Fruit fly (Drosophila melanogaster) S2 (cell line): Measurements from ENCODE around the gene ihog.

Experiments
- CG8478 ChIP-seq: fragments of >200 bp; optimal IDR thresholded peaks from 2 replicates; lab custom pipeline; 2018
- CTCF ChIP-seq, 2 experiments: fragments of >200 bp; optimal IDR thresholded peaks; 2 replicates each; lab custom pipeline; 2018

ihog gene

DNA sequence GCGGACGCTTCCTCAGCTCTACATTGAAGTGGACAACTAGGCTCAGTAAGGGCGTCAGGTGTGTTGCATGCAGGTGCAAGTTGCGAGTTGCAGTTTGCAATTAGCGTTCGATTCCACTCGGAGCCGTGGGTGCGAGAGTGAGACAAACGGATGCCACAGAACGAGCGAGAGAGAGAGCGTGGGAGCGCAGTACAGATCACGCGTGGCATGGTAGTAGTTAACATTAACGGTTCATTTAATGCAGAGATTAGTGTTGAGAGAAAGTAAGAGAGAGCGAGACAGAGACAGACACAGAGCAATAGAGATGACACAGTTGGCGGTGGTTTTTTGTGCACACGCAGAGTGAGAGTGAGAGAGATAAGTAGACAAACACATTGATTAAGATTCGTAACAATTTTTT lies 8.9 kb downstream of the ihog start:
- TF ChIP-seq CTCF (optimal IDR thresholded peaks at IDR 0.05; lab: Kevin White, UChicago), result peak in 1 of 2 experiments; percentile 35
- no peak for TF ChIP-seq CG8478 (lab: Kevin White, UChicago)

DNA sequence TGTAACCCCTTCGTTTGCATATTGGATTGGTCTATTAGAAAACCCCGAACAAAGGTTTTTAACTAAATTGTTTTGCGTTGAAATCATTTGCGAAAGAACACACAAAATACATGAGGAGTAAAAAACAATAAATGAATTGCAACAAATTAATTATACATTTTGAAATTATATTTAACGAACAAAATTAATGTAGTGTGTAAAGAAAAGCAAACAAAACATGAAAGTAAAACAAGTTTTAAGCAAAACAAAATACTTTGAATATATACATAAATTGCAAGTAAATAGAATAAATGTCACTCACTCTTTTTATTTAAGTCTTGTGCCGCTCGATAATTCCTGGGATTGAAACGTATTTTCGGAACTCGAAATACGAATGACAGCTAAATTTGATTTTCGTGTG lies 16.8 kb downstream of the ihog start, which contains the start of gene CG43232:
CG43232 (plus strand) TSS at position 301 of the 400 bp plus-strand sequence.
- TF ChIP-seq CTCF (optimal IDR thresholded peaks at IDR 0.05; lab: Kevin White, UChicago) (no peak), CG8478 (lab: Kevin White, UChicago) (no peak)

DNA sequence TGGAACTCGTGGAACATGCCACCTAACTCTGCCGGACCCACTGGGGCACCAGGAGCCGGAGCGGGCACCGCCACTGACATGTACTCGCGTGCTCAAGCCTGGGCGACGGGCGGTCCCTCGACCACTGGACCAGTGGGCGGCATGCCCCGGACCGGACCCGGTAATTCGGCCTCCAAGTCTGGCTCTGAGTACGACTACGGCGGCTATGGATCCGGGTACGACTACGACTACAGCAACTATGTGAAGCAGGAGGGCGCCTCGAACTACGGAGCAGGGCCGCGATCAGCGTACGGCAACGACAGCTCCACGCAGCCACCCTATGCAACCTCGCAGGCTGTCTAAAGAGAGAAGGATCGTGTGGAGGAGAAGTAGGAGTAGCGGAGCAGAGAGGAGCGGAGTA lies 23.5 kb downstream of the ihog start:
- TF ChIP-seq CTCF (optimal IDR thresholded peaks at IDR 0.05; lab: Kevin White, UChicago) (no peak), CG8478 (lab: Kevin White, UChicago) (no peak)

DNA sequence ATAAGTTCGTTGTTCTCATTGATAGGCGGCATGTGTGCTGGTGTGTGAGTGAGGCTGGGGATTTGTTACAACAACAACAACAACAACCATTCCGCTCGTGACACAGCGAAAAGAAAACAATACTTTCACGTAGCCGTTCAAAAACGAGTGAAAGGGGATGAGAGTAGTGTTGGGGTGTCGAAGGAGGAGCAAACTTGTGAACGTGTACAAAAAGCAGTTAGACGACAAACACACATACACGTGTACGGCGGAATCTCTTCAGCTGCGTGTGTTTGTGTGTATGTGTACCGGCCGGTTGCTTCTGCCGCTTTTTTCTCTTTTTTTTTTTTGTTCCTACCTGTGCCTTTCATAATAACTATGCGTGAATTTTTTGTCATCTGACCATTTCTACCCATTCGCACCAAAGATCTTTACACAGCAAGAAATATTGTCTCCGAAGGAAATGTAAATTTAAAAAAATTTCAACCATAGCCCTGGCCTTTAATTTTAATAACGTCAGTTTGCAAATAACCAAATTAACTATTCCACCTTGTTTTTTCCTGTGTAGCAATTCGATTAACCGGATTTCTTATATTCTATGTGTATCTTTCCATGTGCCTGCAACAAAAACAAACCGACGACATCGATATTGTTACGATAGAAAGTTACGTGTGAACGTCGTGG lies 26.4 kb downstream of the ihog start:
- TF ChIP-seq CTCF (optimal IDR thresholded peaks at IDR 0.05; lab: Kevin White, UChicago) (no peak), CG8478 (lab: Kevin White, UChicago) (no peak)

DNA sequence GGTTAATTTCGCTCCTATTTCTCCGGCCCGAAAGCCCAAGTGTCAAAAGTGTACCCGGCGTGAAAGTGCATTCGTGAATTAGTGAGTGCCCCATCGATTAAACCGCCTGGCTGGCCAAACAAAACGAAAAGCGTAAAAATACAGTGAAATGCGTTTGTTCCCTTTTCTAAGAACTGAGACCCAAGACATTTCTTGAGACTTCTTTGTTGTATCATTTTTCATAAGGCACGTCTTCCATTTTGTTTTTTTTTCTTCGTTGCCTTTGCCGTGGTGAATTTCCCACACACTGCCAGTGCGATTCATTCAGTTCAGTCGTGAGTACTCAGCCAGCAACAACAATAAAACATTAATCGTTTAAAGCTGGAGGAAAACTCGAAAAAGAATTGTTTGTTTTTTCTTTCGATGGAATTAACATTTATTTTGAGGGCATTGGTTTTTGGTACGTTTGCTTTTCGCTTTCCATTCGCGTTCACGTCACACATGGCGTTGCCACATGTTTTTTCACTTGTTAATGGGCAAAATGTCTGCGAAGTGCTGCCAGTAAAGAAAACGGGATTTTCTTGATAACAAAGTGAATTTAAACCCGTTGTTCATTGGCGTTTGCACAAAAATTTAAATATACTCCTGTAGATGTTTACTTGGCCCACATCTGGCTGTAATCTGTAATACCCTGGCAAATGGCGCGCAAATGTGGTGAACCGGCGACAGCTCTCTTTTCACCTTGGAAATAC lies 27.1 kb downstream of the ihog start:
- TF ChIP-seq CTCF (optimal IDR thresholded peaks at IDR 0.05; lab: Kevin White, UChicago) (no peak), CG8478 (lab: Kevin White, UChicago) (no peak)

DNA sequence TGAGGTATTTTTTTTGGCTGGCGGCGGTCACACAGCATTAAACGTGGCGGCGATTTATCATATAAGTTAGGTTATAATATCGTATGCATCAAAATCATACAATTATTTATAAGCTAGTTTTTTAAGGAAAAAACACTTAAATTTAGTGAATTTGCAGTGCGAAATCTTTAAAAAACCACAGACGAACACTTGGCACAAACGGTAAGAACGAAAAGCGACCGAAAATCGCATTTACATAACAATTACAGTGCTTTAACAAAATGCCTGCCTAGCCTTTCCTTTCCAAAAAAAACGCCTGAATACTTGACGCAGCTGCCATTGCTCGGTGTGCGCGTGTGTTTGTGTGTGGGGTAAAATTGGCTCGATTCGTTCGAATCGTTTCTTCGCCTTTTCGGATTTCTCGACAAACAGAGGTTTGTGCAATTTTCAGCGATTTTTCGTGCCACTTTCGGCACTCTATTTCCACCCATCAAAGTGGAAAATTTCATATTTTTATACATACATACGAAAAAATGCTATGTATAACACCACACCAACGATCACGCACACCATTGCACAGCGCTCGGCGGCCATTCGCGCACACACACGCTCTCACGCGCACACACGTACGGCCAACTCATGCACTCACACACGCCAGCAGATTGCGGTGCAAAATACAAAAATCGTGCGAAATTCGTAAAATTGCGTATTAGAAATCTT lies 27.8 kb downstream of the ihog start, which contains the start of gene Hrb27C:
Hrb27C (plus strand) TSS at position 44 of the 699 bp plus-strand sequence.
- peak; percentile 2 to 24 for TF ChIP-seq CTCF (optimal IDR thresholded peaks at IDR 0.05; lab: Kevin White, UChicago)
- no peak for TF ChIP-seq CG8478 (lab: Kevin White, UChicago)

DNA sequence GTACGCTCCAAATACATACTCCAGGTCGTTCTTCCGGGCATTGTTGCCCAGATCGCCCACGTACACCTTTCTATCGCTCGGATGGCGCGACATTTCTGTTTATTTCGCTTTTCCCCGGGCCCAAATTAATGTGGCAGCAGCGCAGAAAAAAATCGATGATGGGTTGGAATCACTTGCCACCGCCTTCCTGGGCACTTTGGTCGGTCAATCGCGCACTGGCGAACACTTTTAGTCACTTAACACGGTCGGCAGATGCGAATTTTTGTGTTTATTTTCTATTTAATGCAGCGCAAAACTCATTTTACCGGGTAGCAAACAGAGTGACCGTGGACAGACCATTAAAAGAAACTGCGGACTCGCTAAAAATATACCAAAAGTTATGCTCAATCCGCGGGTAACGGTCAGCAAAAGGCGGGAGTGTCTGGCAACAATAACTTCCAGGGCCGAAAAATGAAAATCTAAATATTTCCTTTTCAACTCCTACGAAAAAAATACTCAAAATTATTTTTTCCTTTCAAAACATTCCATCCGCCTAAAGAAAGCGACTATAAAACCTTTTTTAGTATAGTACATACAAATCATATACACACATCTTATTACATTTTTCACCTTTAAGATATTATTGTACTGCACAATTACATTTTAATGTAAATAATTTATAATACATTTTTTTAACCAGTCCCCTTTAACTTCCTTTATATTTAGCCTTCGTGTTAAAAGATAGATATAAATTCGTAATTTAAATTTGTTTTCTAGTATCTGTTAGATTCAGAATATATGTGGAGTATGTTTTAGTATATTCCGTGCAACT lies 28.6 kb downstream of the ihog start, which contains the start of gene x16:
x16 (minus strand) TSS at position 361 of the 811 bp plus-strand sequence.
- peak in 1 of 2 experiments; percentile 5 for TF ChIP-seq CTCF (optimal IDR thresholded peaks at IDR 0.05; lab: Kevin White, UChicago)
- no peak for TF ChIP-seq CG8478 (lab: Kevin White, UChicago)

DNA sequence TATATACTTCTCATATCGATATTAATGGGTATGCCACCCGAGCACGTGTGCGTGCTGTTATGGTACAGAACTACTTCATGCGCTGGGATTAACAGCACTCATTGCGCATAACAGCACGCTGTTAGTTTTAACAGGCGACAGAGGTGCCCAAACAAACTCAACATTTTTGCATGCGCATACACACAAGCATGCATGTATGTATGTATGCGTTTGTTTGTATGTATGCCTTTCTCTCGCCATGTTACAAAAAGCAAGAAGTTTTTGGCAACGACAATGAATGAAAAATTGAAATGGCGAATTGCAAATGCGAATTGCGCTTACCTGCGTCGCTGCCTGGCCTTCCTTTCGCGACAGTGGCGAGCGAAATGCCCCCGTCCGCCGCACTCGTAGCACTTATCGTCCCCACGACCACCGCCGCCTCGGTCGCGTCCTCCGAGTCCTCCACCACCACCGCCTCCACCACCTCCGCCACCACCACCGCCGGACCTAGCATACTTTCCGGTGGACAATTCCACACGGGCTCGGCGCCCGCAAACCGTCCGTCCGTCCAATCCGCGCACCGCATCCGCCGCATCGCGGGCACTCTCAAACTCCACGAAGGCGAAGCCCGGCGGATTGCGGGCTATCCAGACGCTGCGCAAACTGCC lies 29.3 kb downstream of the ihog start:
- no peak for TF ChIP-seq CG8478 (lab: Kevin White, UChicago)
- TF ChIP-seq CTCF (optimal IDR thresholded peaks at IDR 0.05; lab: Kevin White, UChicago), result no peak

DNA sequence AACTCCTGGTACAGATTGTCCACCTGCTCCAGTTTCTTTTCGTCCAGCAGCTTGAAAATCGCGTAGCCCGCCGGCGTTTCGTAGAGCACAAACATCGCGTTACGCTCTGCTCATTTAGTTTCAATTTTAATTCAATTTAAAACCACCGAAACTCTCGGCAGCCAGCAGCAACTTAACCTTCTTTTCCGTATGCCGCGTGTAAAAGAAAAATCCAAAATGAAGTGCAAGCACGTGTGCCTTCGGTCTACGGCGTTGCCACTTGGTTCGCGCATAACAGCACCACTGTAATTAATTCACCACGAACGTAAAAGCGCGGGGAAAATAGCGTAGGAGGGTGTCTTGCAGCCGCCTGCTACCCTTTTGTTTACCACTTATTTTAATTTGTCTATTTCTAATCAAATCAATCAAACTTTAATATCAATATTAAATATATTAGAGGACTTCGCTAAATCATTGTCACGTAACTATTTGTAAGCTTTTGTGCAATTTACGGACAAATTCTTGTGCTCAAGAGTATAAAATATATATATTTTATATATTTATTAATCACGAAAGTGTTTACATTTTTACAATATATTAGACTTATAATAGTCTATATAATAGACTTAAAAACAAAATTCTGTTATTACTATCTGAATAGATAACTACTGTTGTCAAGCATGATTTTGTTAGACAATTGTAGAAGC lies 29.9 kb downstream of the ihog start, which contains the start of gene nop5:
nop5 (minus strand) TSS at position 227 of the 686 bp plus-strand sequence.
- no peak for TF ChIP-seq CG8478 (lab: Kevin White, UChicago)
- TF ChIP-seq CTCF (optimal IDR thresholded peaks at IDR 0.05; lab: Kevin White, UChicago), result peak in 1 of 2 experiments; percentile 24

DNA sequence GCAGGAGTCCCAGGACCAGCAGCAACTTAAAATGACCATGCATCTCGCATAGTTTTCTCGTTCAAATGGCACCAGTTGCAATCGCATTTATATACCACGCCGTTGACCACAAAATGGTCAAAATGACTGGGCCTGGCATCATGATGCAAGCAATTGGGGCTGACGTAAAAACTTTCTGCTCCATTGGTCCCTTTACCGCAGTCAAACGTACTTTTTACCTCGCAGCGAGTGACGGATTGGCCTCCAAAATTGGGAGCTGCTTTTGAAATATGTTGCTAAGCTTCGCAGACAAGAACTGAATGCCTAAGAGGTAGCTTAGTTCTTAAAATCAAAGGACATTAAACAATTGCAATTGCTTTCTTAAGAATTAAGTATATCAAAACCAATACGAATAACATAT lies 32.3 kb downstream of the ihog start, which contains the start of gene CG32829:
CG32829 (minus strand) TSS at position 101 of the 400 bp plus-strand sequence.
- TF ChIP-seq CG8478 (lab: Kevin White, UChicago) (no peak), CTCF (optimal IDR thresholded peaks at IDR 0.05; lab: Kevin White, UChicago) (no peak)

DNA sequence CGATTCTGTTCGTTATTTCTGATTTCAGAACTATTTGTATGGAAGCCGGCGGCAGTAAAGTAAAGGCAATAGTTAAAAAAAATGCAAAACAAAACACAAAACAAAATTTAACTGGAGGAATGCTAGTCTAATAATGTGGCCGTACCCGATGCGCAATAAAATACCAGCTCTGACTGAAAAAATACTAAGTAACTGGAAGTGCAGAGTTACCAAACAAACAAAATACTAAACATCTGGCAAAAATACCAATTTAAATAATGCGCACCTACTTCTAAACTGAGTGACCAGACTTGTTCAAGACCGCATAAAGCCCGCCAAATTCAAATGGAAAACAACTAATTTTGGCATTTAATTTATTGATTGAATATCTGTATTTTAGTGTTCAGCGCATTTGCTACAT lies 34.6 kb downstream of the ihog start, which contains the start of gene Wee1:
Wee1 (minus strand) TSS at position 175 of the 400 bp plus-strand sequence.
- TF ChIP-seq CTCF (optimal IDR thresholded peaks at IDR 0.05; lab: Kevin White, UChicago), result peak in 1 of 2 experiments; percentile 17
- no peak for TF ChIP-seq CG8478 (lab: Kevin White, UChicago)

DNA sequence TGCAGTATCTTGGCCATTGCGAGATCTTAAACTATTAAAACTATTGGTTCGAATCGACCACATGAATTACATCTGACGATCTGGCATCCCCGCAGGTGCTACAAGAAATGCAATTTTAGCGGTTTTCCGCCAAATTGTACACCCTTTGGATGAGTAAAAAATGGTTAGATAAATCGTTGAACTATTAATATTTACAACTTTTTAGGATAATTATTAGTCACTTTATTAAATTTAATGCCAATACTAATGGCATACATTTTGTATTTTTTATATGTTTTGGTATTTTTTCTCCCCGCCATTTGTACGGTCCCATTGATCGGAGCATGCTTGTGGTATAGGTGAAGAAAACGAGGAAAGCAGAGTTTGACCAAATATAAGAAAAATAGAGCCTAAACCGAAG lies 40.8 kb downstream of the ihog start, which contains the start of the genes Polr1F and Rat1:
Polr1F (minus strand) TSS at position 84 of the 400 bp plus-strand sequence.
Rat1 (plus strand) TSS at position 323 of the 400 bp plus-strand sequence.
- no peak for TF ChIP-seq CTCF (optimal IDR thresholded peaks at IDR 0.05; lab: Kevin White, UChicago)
- TF ChIP-seq CG8478 (lab: Kevin White, UChicago), result no peak
